Worm (Caenorhabditis elegans) whole organism, L4 larva: ENCODE measurements around the gene luc-7L.

ENCODE experiments used
- F10B5.3 ChIP-seq: sonication (generic microtip); optimal IDR thresholded peaks from 2 replicates; lab custom pipeline; 2016; ENCODE audit warnings: mild to moderate bottlenecking, missing genetic modification characterization, missing compliant biosample characterization
- F26F4.8 ChIP-seq: fragments of 200-800 bp; sonication (Bioruptor generic); conservative IDR thresholded peaks from 2 replicates; pipeline ENCODE4 v1.3.6; 2022; ENCODE audit warnings: missing genetic modification characterization, missing compliant biosample characterization
- T26A8.4 ChIP-seq: fragments of 200-800 bp; sonication (Bioruptor generic); IDR thresholded peaks from 2 replicates; pipeline ENCODE4 v1.3.6; 2022; ENCODE audit warnings: missing genetic modification characterization, missing compliant biosample characterization
- ZK546.5 ChIP-seq, 2 experiments: sonication (generic microtip); optimal IDR thresholded peaks; 2 replicates each; lab custom pipeline; 2017; ENCODE audit warnings: missing biosample characterization in 2 of 2, missing genetic modification characterization in 2 of 2
- aha-1 ChIP-seq: fragments of 150-350 bp; peaks from one replicate; lab custom pipeline; 2014; ENCODE audit warnings: missing biosample characterization, missing genetic modification characterization
- ceh-62 ChIP-seq: sonication (generic microtip); optimal IDR thresholded peaks from 2 replicates; lab custom pipeline; 2017; ENCODE audit warnings: missing biosample characterization, missing genetic modification characterization
- cey-2 ChIP-seq: sonication (generic microtip); optimal IDR thresholded peaks from 3 replicates; lab custom pipeline; 2017; ENCODE audit warnings: missing genetic modification characterization, mild to moderate bottlenecking, missing compliant biosample characterization, antibody characterized with exemption, borderline replicate concordance; ENCODE audit not compliant: insufficient read depth
- ctbp-1 ChIP-seq: fragments of 200-800 bp; sonication (Bioruptor generic); IDR thresholded peaks from 2 replicates; pipeline ENCODE4 v1.3.6; 2022; ENCODE audit warnings: missing genetic modification reagents, missing genetic modification characterization, missing compliant biosample characterization
- daf-19 ChIP-seq: fragments of 200-800 bp; sonication (Bioruptor generic); conservative IDR thresholded peaks from 2 replicates; pipeline ENCODE4 v1.3.6; 2022; ENCODE audit warnings: missing genetic modification characterization, missing compliant biosample characterization
- fkh-10 ChIP-seq: fragments of 150-350 bp; optimal IDR thresholded peaks from 2 replicates; lab custom pipeline; 2014; ENCODE audit warnings: missing biosample characterization, missing genetic modification reagents, missing genetic modification characterization
- hlh-30 ChIP-seq: sonication (generic microtip); optimal IDR thresholded peaks from 2 replicates; lab custom pipeline; 2017; ENCODE audit warnings: antibody characterized with exemption, mild to moderate bottlenecking, missing genetic modification characterization, missing compliant biosample characterization; ENCODE audit not compliant: insufficient read depth
- jun-1 ChIP-seq: fragments of 150-350 bp; optimal IDR thresholded peaks from 2 replicates; lab custom pipeline; 2014; ENCODE audit warnings: missing biosample characterization, missing genetic modification reagents, missing genetic modification characterization
- lin-1 ChIP-seq: fragments of 200-800 bp; sonication (Bioruptor generic); IDR thresholded peaks from 2 replicates; pipeline ENCODE4 v1.3.6; 2022; ENCODE audit warnings: missing genetic modification reagents, missing genetic modification characterization, missing compliant biosample characterization
- lin-15B ChIP-seq: fragments of 150-350 bp; sonication (generic microtip); optimal IDR thresholded peaks from 3 replicates; lab custom pipeline; 2014; ENCODE audit warnings: missing biosample characterization, missing genetic modification characterization
- lir-3 ChIP-seq: sonication (generic microtip); optimal IDR thresholded peaks from 2 replicates; lab custom pipeline; 2016; ENCODE audit warnings: mild to moderate bottlenecking, missing genetic modification characterization, missing compliant biosample characterization
- lsy-2 ChIP-seq, 2 experiments: fragments of 150-350 bp in 1 of 2; sonication (generic microtip) in 1 of 2; optimal IDR thresholded peaks; 2 replicates each; lab custom pipeline; 2014 to 2017; ENCODE audit warnings: missing biosample characterization in 2 of 2, missing genetic modification characterization in 2 of 2
- madf-5 ChIP-seq, 2 experiments: fragments of 200-800 bp; sonication (Bioruptor generic); IDR thresholded peaks; 2 replicates each; pipeline ENCODE4 v1.3.6; 2022; ENCODE audit warnings: missing compliant biosample characterization in 2 of 2, missing genetic modification characterization in 2 of 2
- mdl-1 ChIP-seq, 2 experiments: fragments of 150-350 bp in 1 of 2; sonication (generic microtip) in 1 of 2; optimal IDR thresholded peaks; 2 replicates each; lab custom pipeline; 2014 to 2017; ENCODE audit warnings: missing biosample characterization in 2 of 2, missing genetic modification characterization in 2 of 2
- nhr-102 ChIP-seq: sonication (generic microtip); optimal IDR thresholded peaks from 2 replicates; lab custom pipeline; 2016; ENCODE audit warnings: mild to moderate bottlenecking, missing genetic modification characterization, moderate library complexity, missing compliant biosample characterization
- nhr-237 ChIP-seq: sonication (generic microtip); optimal IDR thresholded peaks from 2 replicates; lab custom pipeline; 2017; ENCODE audit warnings: missing biosample characterization, missing genetic modification characterization
- nhr-25 ChIP-seq: sonication (generic microtip); optimal IDR thresholded peaks from 2 replicates; lab custom pipeline; 2017; ENCODE audit warnings: missing genetic modification characterization, mild to moderate bottlenecking, missing compliant biosample characterization, antibody characterized with exemption, moderate library complexity, borderline replicate concordance; ENCODE audit not compliant: insufficient read depth
- nhr-48 ChIP-seq: sonication (generic microtip); optimal IDR thresholded peaks from 2 replicates; lab custom pipeline; 2016; ENCODE audit warnings: mild to moderate bottlenecking, missing genetic modification characterization, missing compliant biosample characterization
- nhr-6 ChIP-seq: fragments of 150-350 bp; optimal IDR thresholded peaks from 2 replicates; lab custom pipeline; 2014; ENCODE audit warnings: missing biosample characterization, missing genetic modification characterization
- pha-4 ChIP-seq, 2 experiments: fragments of 150-350 bp in 1 of 2; fragments of 200-800 bp in 1 of 2; sonication (Bioruptor generic) in 1 of 2; IDR thresholded peaks in 1 of 2; optimal IDR thresholded peaks in 1 of 2; 2 replicates each; pipeline versions ENCODE4 v1.3.6 to Lab custom; 2014 to 2022; ENCODE audit warnings: missing genetic modification characterization in 2 of 2, missing genetic modification reagents in 2 of 2, missing biosample characterization in 1 of 2, missing compliant biosample characterization in 1 of 2
- skn-1 ChIP-seq: fragments of 150-350 bp; optimal IDR thresholded peaks from 2 replicates; lab custom pipeline; 2014; ENCODE audit warnings: missing biosample characterization, missing genetic modification characterization
- snpc-1.2 ChIP-seq: fragments of 200-800 bp; sonication (Bioruptor generic); IDR thresholded peaks from 2 replicates; pipeline ENCODE4 v1.3.6; 2022; ENCODE audit warnings: missing genetic modification reagents, missing genetic modification characterization, missing compliant biosample characterization
- unc-62 ChIP-seq, 3 experiments: fragments of 150-350 bp in 1 of 3; sonication (generic microtip); optimal IDR thresholded peaks in 2 of 3; peaks in 1 of 3; 1 replicate in 1 of 3; 2 replicates in 2 of 3; lab custom pipeline; 2014 to 2017; ENCODE audit warnings: missing biosample characterization in 3 of 3, missing genetic modification characterization in 3 of 3, missing genetic modification reagents in 3 of 3, missing genotype in 1 of 3
- zag-1 ChIP-seq: fragments of 150-350 bp; optimal IDR thresholded peaks from 2 replicates; lab custom pipeline; 2014; ENCODE audit warnings: missing biosample characterization, missing genetic modification characterization
- zip-2 ChIP-seq: fragments of 150-350 bp; optimal IDR thresholded peaks from 2 replicates; lab custom pipeline; 2014; ENCODE audit warnings: missing biosample characterization, missing genetic modification characterization

The luc-7L gene

DNA sequence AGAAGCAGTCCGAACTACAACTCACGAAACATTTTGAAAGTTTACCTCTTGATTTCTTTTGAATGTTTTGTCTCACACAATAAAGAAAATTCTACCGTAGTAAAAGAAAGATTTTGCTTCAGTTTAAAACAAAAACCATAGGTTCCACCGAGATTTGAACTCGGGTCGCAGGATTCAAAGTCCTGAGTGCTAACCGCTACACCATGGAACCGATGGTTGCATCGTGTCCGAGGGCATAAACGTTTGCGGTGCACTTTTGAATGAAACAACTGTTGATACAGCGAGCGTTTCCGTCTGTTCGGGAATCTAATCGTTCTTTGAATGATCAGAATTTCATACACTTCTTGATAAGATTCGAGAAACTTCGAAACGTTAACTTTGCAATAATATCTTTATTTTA lies 49.5 kb upstream of the luc-7L start (continued):
- TF ChIP-seq T26A8.4 (GFP tag; lab: Robert Waterston, UW) = peak; percentile 75
- peak in 1 of 2 experiments; percentile 59; a peak in 1 of 4 replicates for TF ChIP-seq madf-5 (GFP tag; IDR thresholded peaks at IDR 0.05; lab: Robert Waterston, UW)
- no peak for TF ChIP-seq nhr-237 (tag; lab: Kevin White, UChicago)
- no peak for TF ChIP-seq ceh-62 (tag; lab: Kevin White, UChicago)
- no peak for TF ChIP-seq jun-1 (tag; lab: Kevin White, UChicago)
- TF ChIP-seq F26F4.8 (GFP tag; lab: Robert Waterston, UW) = no peak
- TF ChIP-seq ctbp-1 (GFP tag; lab: Robert Waterston, UW) = peak; percentile 42; the same call in 1 of the 2 replicates
- no peak for TF ChIP-seq lin-15B (tag; lab: Kevin White, UChicago)

DNA sequence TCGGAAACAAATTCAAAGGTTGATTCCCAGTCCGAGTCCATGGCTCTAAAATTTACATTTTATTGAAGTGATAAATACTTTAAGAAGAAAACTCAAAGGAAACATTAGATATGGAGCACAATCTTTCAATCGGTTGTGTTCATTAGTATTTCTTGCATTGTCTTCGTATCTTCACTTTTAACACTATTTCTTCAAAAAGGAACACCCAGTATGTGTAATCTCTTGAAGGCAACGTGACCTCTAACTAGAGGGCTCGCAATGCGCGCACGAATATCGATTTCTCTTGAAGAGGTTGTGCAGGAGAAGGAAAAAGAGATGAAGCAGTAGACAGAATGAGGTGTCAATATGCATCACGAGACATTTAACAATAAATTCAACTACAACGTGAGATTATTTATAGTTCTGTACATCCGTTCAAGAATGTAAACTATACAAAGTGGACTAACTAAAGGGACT lies 47.9 kb upstream of the luc-7L start, which contains the start of the genes B0228.6 and B0228.1:
Gene B0228.6, minus strand, starts transcription at position 51 of the 456 bp plus-strand sequence.
Gene B0228.1, plus strand, starts transcription at position 228 of the 456 bp plus-strand sequence.
- no peak for TF ChIP-seq snpc-1.2 (GFP tag; lab: Robert Waterston, UW)
- no peak for TF ChIP-seq nhr-48
- 0 out of 2 replicates have a peak, but pooled peaks have one; percentile 24 for TF ChIP-seq ctbp-1 (GFP tag; lab: Robert Waterston, UW)
- TF ChIP-seq mdl-1 (tag; optimal IDR thresholded peaks at IDR 0.05; lab: Kevin White, UChicago) = peak in 1 of 2 experiments; percentile 6

ce11 chrII:7753500-7753899 lies 46.2 kb upstream of the luc-7L start, which contains the start of gene trx-1:
Gene trx-1, minus strand, starts transcription at chrII:7753600.
- TF ChIP-seq nhr-25 (tag; lab: Kevin White, UChicago) = no peak
- no peak for TF ChIP-seq hlh-30 (tag; lab: Kevin White, UChicago)
- no peak for TF ChIP-seq ceh-62 (tag; lab: Kevin White, UChicago)
- TF ChIP-seq daf-19 (GFP tag; lab: Robert Waterston, UW) = no peak
- TF ChIP-seq ZK546.5 (tag; optimal IDR thresholded peaks at IDR 0.05; lab: Kevin White, UChicago) = no peak
- TF ChIP-seq unc-62 (GFP tag; optimal IDR thresholded peaks at IDR 0.05 in 1 of 2; lab: Kevin White, UChicago) = no peak
- TF ChIP-seq unc-62 (tag; optimal IDR thresholded peaks at IDR 0.05; lab: Kevin White, UChicago) = no peak
- no peak for TF ChIP-seq nhr-6 (tag; lab: Kevin White, UChicago)
- no peak for TF ChIP-seq lin-1 (GFP tag; lab: Robert Waterston, UW)
- TF ChIP-seq aha-1 (tag; lab: Kevin White, UChicago) = no peak
- no peak for TF ChIP-seq lir-3
- no peak for TF ChIP-seq fkh-10 (GFP tag; lab: Kevin White, UChicago)
- TF ChIP-seq pha-4 (GFP tag; IDR thresholded peaks at IDR 0.05; lab: Robert Waterston, UW) = no peak
- TF ChIP-seq pha-4 (tag; optimal IDR thresholded peaks at IDR 0.05; lab: Kevin White, UChicago) = no peak
- no peak for TF ChIP-seq nhr-102 (tag; lab: Kevin White, UChicago)
- no peak for TF ChIP-seq zag-1 (tag; lab: Kevin White, UChicago)

DNA sequence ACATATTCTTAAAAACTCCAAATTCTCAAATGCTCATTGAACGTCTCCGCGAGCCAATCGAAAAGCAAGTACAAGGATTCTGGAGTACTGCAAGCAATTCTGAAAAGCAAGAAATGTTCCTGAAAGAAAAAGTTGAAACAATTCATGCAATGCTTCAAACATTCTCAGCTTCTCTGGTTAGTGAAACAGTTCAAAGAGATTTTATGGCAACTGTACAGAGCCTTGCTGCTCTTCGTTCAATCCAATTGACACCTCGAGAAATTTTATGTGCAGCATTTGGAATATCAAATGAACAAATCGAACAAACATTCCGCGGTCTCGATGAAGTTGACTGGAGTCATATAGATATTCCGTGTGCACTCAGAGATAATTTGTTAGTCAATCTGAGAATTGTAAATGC lies 29.4 kb upstream of the luc-7L start:
- TF ChIP-seq unc-62 (GFP tag; optimal IDR thresholded peaks at IDR 0.05 in 1 of 2; lab: Kevin White, UChicago) = peak in 1 of 2 experiments; percentile 95
- TF ChIP-seq unc-62 (tag; optimal IDR thresholded peaks at IDR 0.05; lab: Kevin White, UChicago) = no peak
- no peak for TF ChIP-seq cey-2 (tag; lab: Kevin White, UChicago)
- no peak for TF ChIP-seq F10B5.3 (tag; lab: Kevin White, UChicago)
- TF ChIP-seq lsy-2 (tag; optimal IDR thresholded peaks at IDR 0.05; lab: Kevin White, UChicago) = no peak
- TF ChIP-seq pha-4 (GFP tag; IDR thresholded peaks at IDR 0.05; lab: Robert Waterston, UW) = no peak
- no peak for TF ChIP-seq pha-4 (tag; optimal IDR thresholded peaks at IDR 0.05; lab: Kevin White, UChicago)
- TF ChIP-seq skn-1 (tag; lab: Kevin White, UChicago) = no peak
- no peak for TF ChIP-seq zip-2 (tag; lab: Kevin White, UChicago)
- TF ChIP-seq, all 104 proteins: peak for 1

ce11 chrII:7724603-7725002 lies 17.3 kb upstream of the luc-7L start, which contains the start of gene cpna-2:
Gene cpna-2, plus strand, starts transcription at chrII:7724903.
- TF ChIP-seq hlh-30 (tag; lab: Kevin White, UChicago) = no peak
